Worm (Caenorhabditis elegans) whole organism, L2 larva: ENCODE data around the gene K09A9.6.

Experiments used
- alr-1 ChIP-seq: fragments of 150-350 bp; optimal IDR thresholded peaks from 2 replicates; lab custom pipeline; 2014; ENCODE audit warnings: missing biosample characterization, missing genetic modification characterization
- ama-1 ChIP-seq: fragments of 150-350 bp; optimal IDR thresholded peaks from 2 replicates; lab custom pipeline; 2018; ENCODE audit warnings: inconsistent platforms
- lsy-2 ChIP-seq, 2 experiments: fragments of 150-350 bp in 1 of 2; sonication (generic microtip) in 1 of 2; optimal IDR thresholded peaks; 2 replicates each; lab custom pipeline; 2014 to 2017; ENCODE audit warnings: missing biosample characterization in 2 of 2, missing genetic modification characterization in 2 of 2
- mab-5 ChIP-seq: fragments of 150-350 bp; optimal IDR thresholded peaks from 2 replicates; lab custom pipeline; 2014; ENCODE audit warnings: missing biosample characterization, missing genetic modification characterization
- nhr-129 ChIP-seq: fragments of 150-350 bp; optimal IDR thresholded peaks from 2 replicates; lab custom pipeline; 2014; ENCODE audit warnings: missing biosample characterization, missing genetic modification characterization
- nhr-21 ChIP-seq: fragments of 150-350 bp; optimal IDR thresholded peaks from 2 replicates; lab custom pipeline; 2014; ENCODE audit warnings: missing biosample characterization, missing genetic modification characterization
- nhr-237 ChIP-seq: fragments of 150-350 bp; optimal IDR thresholded peaks from 2 replicates; lab custom pipeline; 2014; ENCODE audit warnings: missing biosample characterization, missing genetic modification characterization
- nhr-6 ChIP-seq: fragments of 150-350 bp; optimal IDR thresholded peaks from 2 replicates; lab custom pipeline; 2014; ENCODE audit warnings: missing biosample characterization, missing genetic modification characterization
- nhr-77 ChIP-seq: fragments of 150-350 bp; optimal IDR thresholded peaks from 2 replicates; lab custom pipeline; 2014; ENCODE audit warnings: missing biosample characterization, missing genetic modification characterization
- sma-3 ChIP-seq: sonication (generic microtip); optimal IDR thresholded peaks from 2 replicates; lab custom pipeline; 2016; ENCODE audit warnings: missing genetic modification reagents, missing genetic modification characterization, missing compliant biosample characterization
- snpc-4 ChIP-seq: fragments of 150-350 bp; optimal IDR thresholded peaks from 2 replicates; lab custom pipeline; 2014; ENCODE audit warnings: missing biosample characterization, missing genetic modification characterization
- zag-1 ChIP-seq: fragments of 150-350 bp; optimal IDR thresholded peaks from 2 replicates; lab custom pipeline; 2014; ENCODE audit warnings: missing biosample characterization, missing genetic modification characterization

ce11 chrX:15555529-15555928, 21.5 kb upstream of the K09A9.6 start:
- TF ChIP-seq nhr-6 (tag; lab: Kevin White, UChicago): no peak
- TF ChIP-seq nhr-21 (tag; lab: Kevin White, UChicago): no peak
- peak; percentile 1 for TF ChIP-seq nhr-129 (tag; lab: Kevin White, UChicago)
- no peak for TF ChIP-seq nhr-237 (tag; lab: Kevin White, UChicago)
- no peak for TF ChIP-seq nhr-77 (tag; lab: Kevin White, UChicago)
- no peak for TF ChIP-seq snpc-4 (tag; lab: Kevin White, UChicago)
- TF ChIP-seq lsy-2 (tag; optimal IDR thresholded peaks at IDR 0.05; lab: Kevin White, UChicago): no peak
- no peak for TF ChIP-seq sma-3 (GFP tag; lab: Kevin White, UChicago)
- no peak for TF ChIP-seq mab-5 (tag; lab: Kevin White, UChicago)
- no peak for TF ChIP-seq alr-1 (tag; lab: Kevin White, UChicago)
- no peak for TF ChIP-seq zag-1 (tag; lab: Kevin White, UChicago)
- no peak for TF ChIP-seq ama-1 (lab: Kevin White, UChicago)
